Worm (Caenorhabditis elegans) whole organism, late embryonic: ENCODE measurements around the gene magi-1.

Experiments
- C08G9.2 ChIP-seq: sonication (generic microtip); optimal IDR thresholded peaks from 2 replicates; lab custom pipeline; 2016; ENCODE audit warnings: mild to moderate bottlenecking, missing genetic modification characterization, moderate library complexity, missing compliant biosample characterization
- K02D7.2 ChIP-seq: sonication (generic microtip); optimal IDR thresholded peaks from 2 replicates; lab custom pipeline; 2017; ENCODE audit warnings: mild to moderate bottlenecking, missing genetic modification characterization, missing compliant biosample characterization
- Y22D7AL.16 ChIP-seq: sonication (generic microtip); optimal IDR thresholded peaks from 2 replicates; lab custom pipeline; 2016; ENCODE audit warnings: missing genetic modification characterization, missing compliant biosample characterization
- ceh-14 ChIP-seq: sonication (generic microtip); optimal IDR thresholded peaks from 2 replicates; lab custom pipeline; 2016; ENCODE audit warnings: missing genotype, missing genetic modification characterization, missing compliant biosample characterization
- ceh-18 ChIP-seq: sonication (generic microtip); optimal IDR thresholded peaks from 2 replicates; lab custom pipeline; 2016; ENCODE audit warnings: missing genetic modification characterization, missing compliant biosample characterization
- ceh-22 ChIP-seq: sonication (generic microtip); optimal IDR thresholded peaks from 2 replicates; lab custom pipeline; 2017; ENCODE audit warnings: missing biosample characterization, missing genetic modification characterization
- ceh-24 ChIP-seq: sonication (generic microtip); optimal IDR thresholded peaks from 2 replicates; lab custom pipeline; 2016; ENCODE audit warnings: mild to moderate bottlenecking, missing genetic modification characterization, missing compliant biosample characterization
- ceh-31 ChIP-seq: sonication (generic microtip); optimal IDR thresholded peaks from 2 replicates; lab custom pipeline; 2016; ENCODE audit warnings: missing genetic modification characterization, missing compliant biosample characterization
- ceh-34 ChIP-seq: sonication (generic microtip); optimal IDR thresholded peaks from 2 replicates; lab custom pipeline; 2016; ENCODE audit warnings: mild to moderate bottlenecking, missing genetic modification characterization, missing compliant biosample characterization
- ceh-9 ChIP-seq: sonication (generic microtip); optimal IDR thresholded peaks from 2 replicates; lab custom pipeline; 2016; ENCODE audit warnings: mild to moderate bottlenecking, missing genetic modification characterization, inconsistent platforms, missing compliant biosample characterization
- che-1 ChIP-seq: sonication (generic microtip); optimal IDR thresholded peaks from 2 replicates; lab custom pipeline; 2016; ENCODE audit warnings: mild to moderate bottlenecking, missing genetic modification characterization, missing compliant biosample characterization
- dve-1 ChIP-seq: sonication (generic microtip); optimal IDR thresholded peaks from 2 replicates; lab custom pipeline; 2017; ENCODE audit warnings: antibody characterized with exemption, mild to moderate bottlenecking, missing genetic modification characterization, missing compliant biosample characterization
- elt-4 ChIP-seq: sonication (generic microtip); optimal IDR thresholded peaks from 2 replicates; lab custom pipeline; 2016; ENCODE audit warnings: missing genetic modification characterization, missing compliant biosample characterization
- hlh-13 ChIP-seq: fragments of 200-800 bp; sonication (Bioruptor generic); optimal IDR thresholded peaks from 2 replicates; lab custom pipeline; 2018; ENCODE audit warnings: mild to moderate bottlenecking, missing genetic modification characterization, missing compliant biosample characterization
- hlh-15 ChIP-seq: sonication (generic microtip); optimal IDR thresholded peaks from 2 replicates; lab custom pipeline; 2016; ENCODE audit warnings: missing genetic modification characterization, missing compliant biosample characterization
- hlh-30 ChIP-seq: sonication (generic microtip); optimal IDR thresholded peaks from 2 replicates; lab custom pipeline; 2017; ENCODE audit warnings: antibody characterized with exemption, missing genetic modification characterization, missing compliant biosample characterization; ENCODE audit not compliant: insufficient read depth
- hlh-8 ChIP-seq: sonication (generic microtip); optimal IDR thresholded peaks from 2 replicates; lab custom pipeline; 2016; ENCODE audit warnings: missing genotype, missing genetic modification characterization, missing compliant biosample characterization
- lim-6 ChIP-seq: sonication (generic microtip); optimal IDR thresholded peaks from 2 replicates; lab custom pipeline; 2016; ENCODE audit warnings: missing genetic modification characterization, missing compliant biosample characterization
- madf-2 ChIP-seq: sonication (generic microtip); optimal IDR thresholded peaks from 2 replicates; lab custom pipeline; 2017; ENCODE audit warnings: missing genetic modification characterization, missing compliant biosample characterization
- mec-3 ChIP-seq: sonication (generic microtip); optimal IDR thresholded peaks from 2 replicates; lab custom pipeline; 2016; ENCODE audit warnings: borderline replicate concordance, missing genetic modification characterization, missing compliant biosample characterization
- nfya-1 ChIP-seq: sonication (generic microtip); optimal IDR thresholded peaks from 2 replicates; lab custom pipeline; 2017; ENCODE audit warnings: missing genetic modification characterization, mild to moderate bottlenecking, missing compliant biosample characterization, antibody characterized with exemption, moderate library complexity
- nhr-11 ChIP-seq: fragments of 150-350 bp; optimal IDR thresholded peaks from 2 replicates; lab custom pipeline; 2014; ENCODE audit warnings: missing biosample characterization, missing genetic modification characterization
- nhr-232 ChIP-seq: sonication (generic microtip); optimal IDR thresholded peaks from 2 replicates; lab custom pipeline; 2016; ENCODE audit warnings: missing genetic modification characterization, missing compliant biosample characterization
- odd-2 ChIP-seq: sonication (generic microtip); optimal IDR thresholded peaks from 2 replicates; lab custom pipeline; 2017; ENCODE audit warnings: antibody characterized with exemption, mild to moderate bottlenecking, missing genetic modification characterization, missing compliant biosample characterization
- pat-9 ChIP-seq: fragments of 200-800 bp; sonication (Bioruptor generic); optimal IDR thresholded peaks from 2 replicates; lab custom pipeline; 2018; ENCODE audit warnings: mild to moderate bottlenecking, missing genetic modification characterization, moderate library complexity, missing compliant biosample characterization
- pax-1 ChIP-seq: fragments of 150-350 bp; optimal IDR thresholded peaks from 2 replicates; lab custom pipeline; 2014; ENCODE audit warnings: missing biosample characterization, missing genetic modification characterization
- pha-2 ChIP-seq: sonication (generic microtip); optimal IDR thresholded peaks from 2 replicates; lab custom pipeline; 2017; ENCODE audit warnings: mild to moderate bottlenecking, missing genetic modification characterization, missing compliant biosample characterization
- ref-2 ChIP-seq: sonication (generic microtip); optimal IDR thresholded peaks from 2 replicates; lab custom pipeline; 2016; ENCODE audit warnings: missing genetic modification characterization, missing compliant biosample characterization
- sox-2 ChIP-seq: fragments of 200-800 bp; sonication (Bioruptor generic); IDR thresholded peaks from 2 replicates; pipeline ENCODE4 v1.3.6; 2022; ENCODE audit warnings: missing genetic modification reagents, missing genetic modification characterization, missing compliant biosample characterization
- syd-9 ChIP-seq: sonication (generic microtip); optimal IDR thresholded peaks from 2 replicates; lab custom pipeline; 2016; ENCODE audit warnings: mild to moderate bottlenecking, missing genetic modification characterization, moderate library complexity, missing compliant biosample characterization
- unc-3 ChIP-seq, 2 experiments: fragments of 200-800 bp in 1 of 2; sonication (Bioruptor generic) in 1 of 2; sonication (generic microtip) in 1 of 2; conservative IDR thresholded peaks in 1 of 2; optimal IDR thresholded peaks in 1 of 2; 2 replicates each; pipeline versions ENCODE4 v1.3.6 to Lab custom; 2016 to 2022; ENCODE audit warnings: missing compliant biosample characterization in 2 of 2, missing genetic modification characterization in 2 of 2, missing genetic modification reagents in 1 of 2
- unc-55 ChIP-seq: sonication (generic microtip); optimal IDR thresholded peaks from 2 replicates; lab custom pipeline; 2017; ENCODE audit warnings: missing biosample characterization, missing genetic modification reagents, missing genetic modification characterization
- ztf-16 ChIP-seq: sonication (generic microtip); optimal IDR thresholded peaks from 2 replicates; lab custom pipeline; 2017; ENCODE audit warnings: missing genetic modification characterization, missing compliant biosample characterization

magi-1 gene

ce11 chrIV:11714739-11715138 lies at the start of gene magi-1:
TSS of gene magi-1 (plus strand) at chrIV:11715039.
- TF ChIP-seq unc-3 (GFP tag; conservative IDR thresholded peaks at IDR 0.05; lab: Robert Waterston, UW) (no peak), unc-3 (tag; optimal IDR thresholded peaks at IDR 0.05; lab: Kevin White, UChicago) (no peak), che-1 (no peak), ceh-31 (tag; lab: Kevin White, UChicago) (no peak), ceh-24 (tag; lab: Kevin White, UChicago) (no peak), hlh-30 (tag; lab: Kevin White, UChicago) (no peak)

ce11 chrIV:11668001-11668400 lies 46.8 kb upstream of the magi-1 start, which contains the start of gene atg-4.2:
TSS of gene atg-4.2 (plus strand) at chrIV:11668024.
- no peak for TF ChIP-seq hlh-13 (GFP tag; lab: Kevin White, UChicago)
- TF ChIP-seq pax-1 (tag; lab: Kevin White, UChicago), result no peak
- no peak for TF ChIP-seq ceh-24 (tag; lab: Kevin White, UChicago)
- no peak for TF ChIP-seq pha-2 (tag; lab: Kevin White, UChicago)
- no peak for TF ChIP-seq ref-2
- TF ChIP-seq ceh-9, result no peak
- TF ChIP-seq, all 69 proteins: peak for 0

- TF ChIP-seq ref-2, result no peak
- TF ChIP-seq mec-3, result no peak
- no peak for TF ChIP-seq dve-1 (tag; lab: Kevin White, UChicago)
- no peak for TF ChIP-seq pat-9 (tag; lab: Kevin White, UChicago)
- TF ChIP-seq nhr-11 (tag; lab: Kevin White, UChicago), result no peak
- TF ChIP-seq hlh-15 (tag; lab: Kevin White, UChicago), result no peak
- no peak for TF ChIP-seq ceh-14 (tag; lab: Kevin White, UChicago)
- TF ChIP-seq elt-4 (tag; lab: Kevin White, UChicago), result no peak
- no peak for TF ChIP-seq hlh-8 (tag; lab: Kevin White, UChicago)
- TF ChIP-seq syd-9 (tag; lab: Kevin White, UChicago), result no peak
- TF ChIP-seq Y22D7AL.16, result no peak
- no peak for TF ChIP-seq ztf-16 (tag; lab: Kevin White, UChicago)
- no peak for TF ChIP-seq madf-2
- TF ChIP-seq C08G9.2 (tag; lab: Kevin White, UChicago), result no peak
- TF ChIP-seq ceh-34 (tag; lab: Kevin White, UChicago), result no peak
Observed at ce11 chrIV:11673543-11673942, 41.3 kb upstream of the magi-1 start, which contains the start of gene inx-8. TSS of gene inx-8 (plus strand) at chrIV:11673843.

- TF ChIP-seq odd-2 (no peak), ceh-31 (tag; lab: Kevin White, UChicago) (no peak), nhr-232 (tag; lab: Kevin White, UChicago) (no peak), dve-1 (tag; lab: Kevin White, UChicago) (no peak), hlh-13 (GFP tag; lab: Kevin White, UChicago) (no peak), sox-2 (GFP tag; lab: Robert Waterston, UW) (no peak), lim-6 (tag; lab: Kevin White, UChicago) (no peak), ceh-22 (tag; lab: Kevin White, UChicago) (no peak), madf-2 (no peak), nfya-1 (tag; lab: Kevin White, UChicago) (no peak), ceh-18 (tag; lab: Kevin White, UChicago) (no peak), che-1 (no peak), ref-2 (no peak)
Observed at ce11 chrIV:11676054-11676453, 38.8 kb upstream of the magi-1 start, which contains the start of gene inx-9. TSS of gene inx-9 (plus strand) at chrIV:11676354.

- no peak for TF ChIP-seq K02D7.2 (tag; lab: Kevin White, UChicago)
- TF ChIP-seq unc-55 (GFP tag; lab: Kevin White, UChicago), result no peak
Observed at ce11 chrIV:11681905-11682304, 32.9 kb upstream of the magi-1 start, which contains the start of gene ZK792.4. TSS of gene ZK792.4 (minus strand) at chrIV:11682005.
